Worm (Caenorhabditis elegans): ENCODE results near the gene F25B3.4.

The F25B3.4 gene

DNA sequence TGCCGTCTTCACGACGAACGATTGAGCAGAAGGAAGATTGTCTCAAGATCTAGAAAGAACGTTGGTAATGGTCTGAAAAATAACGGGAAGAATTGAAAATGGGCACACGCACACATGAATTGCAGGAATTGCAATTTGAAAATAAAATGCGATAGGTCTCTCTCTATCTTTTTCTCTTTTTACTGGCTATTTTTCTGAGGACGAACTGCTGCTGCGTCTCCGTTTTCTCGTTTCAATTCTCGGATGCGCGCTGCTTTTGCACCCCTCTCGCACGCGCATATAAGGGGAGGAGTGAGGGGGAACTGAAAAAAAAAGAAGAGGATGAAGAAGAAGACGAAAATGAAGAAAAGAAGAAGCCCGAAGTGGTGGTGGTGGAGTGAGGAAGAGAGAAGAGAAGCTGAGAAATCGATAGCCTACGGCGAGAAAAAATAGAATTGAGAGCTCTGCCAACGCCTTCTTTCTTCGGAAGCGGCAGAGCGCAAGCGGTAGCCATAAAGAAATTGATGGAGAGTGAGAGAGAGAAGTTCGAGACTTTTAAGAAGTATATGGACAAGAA lies 6.9 kb downstream of the F25B3.4 start, which contains the start of gene rgef-1:
Gene rgef-1 (minus strand): TSS at position 51 of the 556 bp plus-strand sequence.
- TF ChIP-seq ceh-36 (tag; optimal IDR thresholded peaks at IDR 0.05): no peak
- TF ChIP-seq ama-1 (optimal IDR thresholded peaks at IDR 0.05): no peak
- TF ChIP-seq tbx-11 (GFP tag; IDR thresholded peaks at IDR 0.05): no peak
- no peak for TF ChIP-seq scrt-1 (GFP tag; IDR thresholded peaks at IDR 0.05)

ce11 chrV:9556668-9557067 lies 11.9 kb downstream of the F25B3.4 start:
- no peak for TF ChIP-seq aly-1 (tag; optimal IDR thresholded peaks at IDR 0.05)
- TF ChIP-seq tra-4 (tag; optimal IDR thresholded peaks at IDR 0.05): no peak
- TF ChIP-seq B0310.2 (tag; optimal IDR thresholded peaks at IDR 0.05): no peak
- TF ChIP-seq hnd-1 (tag; optimal IDR thresholded peaks at IDR 0.05): no peak
- no peak for TF ChIP-seq ceh-13 (GFP tag; optimal IDR thresholded peaks at IDR 0.05)
- no peak for TF ChIP-seq ceh-36 (tag; optimal IDR thresholded peaks at IDR 0.05)
- no peak for TF ChIP-seq ets-7 (tag; optimal IDR thresholded peaks at IDR 0.05)
- no peak for TF ChIP-seq hmbx-1 (tag; optimal IDR thresholded peaks at IDR 0.05)
- TF ChIP-seq tbx-11 (GFP tag; IDR thresholded peaks at IDR 0.05): no peak
- no peak for TF ChIP-seq scrt-1 (GFP tag; IDR thresholded peaks at IDR 0.05)
- no peak for TF ChIP-seq ama-1 (optimal IDR thresholded peaks at IDR 0.05)
- no peak for TF ChIP-seq flt-1 (GFP tag; IDR thresholded peaks at IDR 0.05)
- no peak for TF ChIP-seq pes-1 (GFP tag; IDR thresholded peaks at IDR 0.05)
- TF ChIP-seq tbx-37 (GFP tag; conservative IDR thresholded peaks at IDR 0.05): no peak
- no peak for TF ChIP-seq F13C5.2 (tag; optimal IDR thresholded peaks at IDR 0.05)
- no peak for TF ChIP-seq hmg-4 (GFP tag; optimal IDR thresholded peaks at IDR 0.05)
- no peak for TF ChIP-seq sea-1 (GFP tag; conservative IDR thresholded peaks at IDR 0.05)

DNA sequence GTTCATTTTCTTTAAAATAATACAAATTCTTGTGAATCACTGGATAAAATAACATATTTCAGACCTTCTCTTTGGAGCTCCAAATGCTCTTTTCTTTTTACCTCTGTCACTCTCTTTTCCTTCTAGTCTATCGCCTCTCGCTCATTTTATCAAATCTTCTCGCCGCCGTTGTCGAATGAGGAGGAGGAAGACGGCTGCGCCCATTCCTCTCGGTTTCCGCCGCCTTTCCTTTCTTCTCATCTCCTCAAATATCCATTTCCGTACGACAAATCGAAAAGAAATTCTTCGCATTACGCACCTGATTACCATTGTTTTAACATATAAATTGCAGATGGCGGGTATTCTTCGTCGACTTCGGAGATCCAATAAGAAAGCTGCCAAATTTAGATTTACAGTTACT lies 18.3 kb downstream of the F25B3.4 start, which contains the start of gene ehbp-1:
Gene ehbp-1 (plus strand): TSS at position 332 of the 400 bp plus-strand sequence.
- TF ChIP-seq flt-1 (GFP tag; IDR thresholded peaks at IDR 0.05) (no peak), aly-1 (tag; optimal IDR thresholded peaks at IDR 0.05) (no peak), ceh-36 (tag; optimal IDR thresholded peaks at IDR 0.05) (no peak), hnd-1 (tag; optimal IDR thresholded peaks at IDR 0.05) (no peak), sea-1 (GFP tag; conservative IDR thresholded peaks at IDR 0.05) (no peak), tbx-11 (GFP tag; IDR thresholded peaks at IDR 0.05) (no peak), pes-1 (GFP tag; IDR thresholded peaks at IDR 0.05) (no peak), ceh-13 (GFP tag; optimal IDR thresholded peaks at IDR 0.05) (no peak), ama-1 (optimal IDR thresholded peaks at IDR 0.05) (no peak), ets-7 (tag; optimal IDR thresholded peaks at IDR 0.05) (no peak), tra-4 (tag; optimal IDR thresholded peaks at IDR 0.05) (no peak), B0310.2 (tag; optimal IDR thresholded peaks at IDR 0.05) (no peak), hmbx-1 (tag; optimal IDR thresholded peaks at IDR 0.05) (no peak), hmg-4 (GFP tag; optimal IDR thresholded peaks at IDR 0.05) (no peak), tbx-37 (GFP tag; conservative IDR thresholded peaks at IDR 0.05) (no peak)

DNA sequence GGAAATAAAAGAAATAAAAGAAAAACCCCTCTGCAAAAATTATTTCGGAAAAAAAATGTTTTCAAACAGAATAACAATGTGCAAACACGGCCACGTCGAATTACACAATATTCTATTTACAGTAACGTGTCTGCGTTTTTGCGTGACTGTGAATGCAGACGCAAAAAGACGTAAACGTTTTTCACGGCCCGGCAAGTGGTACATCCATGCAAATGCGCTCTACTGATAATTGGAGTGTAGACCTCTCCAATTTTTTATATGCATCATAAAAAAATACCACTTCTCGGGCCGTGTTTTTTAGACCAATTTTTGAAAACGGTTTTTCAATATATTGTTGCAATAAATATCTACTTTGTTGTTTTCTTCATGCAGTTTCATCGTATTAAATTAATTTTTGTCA lies 19.1 kb downstream of the F25B3.4 start, which contains the start of gene nstp-10:
Gene nstp-10 (minus strand): TSS at position 378 of the 400 bp plus-strand sequence.
- TF ChIP-seq flt-1 (GFP tag; IDR thresholded peaks at IDR 0.05) (no peak), hmg-4 (GFP tag; optimal IDR thresholded peaks at IDR 0.05) (no peak), hmbx-1 (tag; optimal IDR thresholded peaks at IDR 0.05) (no peak), sea-1 (GFP tag; conservative IDR thresholded peaks at IDR 0.05) (no peak), tra-4 (tag; optimal IDR thresholded peaks at IDR 0.05) (no peak), hnd-1 (tag; optimal IDR thresholded peaks at IDR 0.05) (no peak), ceh-13 (GFP tag; optimal IDR thresholded peaks at IDR 0.05) (no peak), aly-1 (tag; optimal IDR thresholded peaks at IDR 0.05) (no peak), tbx-11 (GFP tag; IDR thresholded peaks at IDR 0.05) (no peak), scrt-1 (GFP tag; IDR thresholded peaks at IDR 0.05) (no peak), tbx-37 (GFP tag; conservative IDR thresholded peaks at IDR 0.05) (no peak), ama-1 (optimal IDR thresholded peaks at IDR 0.05) (no peak), pes-1 (GFP tag; IDR thresholded peaks at IDR 0.05) (no peak), ets-7 (tag; optimal IDR thresholded peaks at IDR 0.05) (no peak), ceh-36 (tag; optimal IDR thresholded peaks at IDR 0.05) (no peak), F13C5.2 (tag; optimal IDR thresholded peaks at IDR 0.05) (no peak), B0310.2 (tag; optimal IDR thresholded peaks at IDR 0.05) (no peak)

- TF ChIP-seq pes-1 (GFP tag; IDR thresholded peaks at IDR 0.05): peak; percentile 53; the same call in 1 of the 2 replicates
- no peak for TF ChIP-seq aly-1 (tag; optimal IDR thresholded peaks at IDR 0.05)
- no peak for TF ChIP-seq hnd-1 (tag; optimal IDR thresholded peaks at IDR 0.05)
- no peak for TF ChIP-seq ceh-13 (GFP tag; optimal IDR thresholded peaks at IDR 0.05)
- TF ChIP-seq tra-4 (tag; optimal IDR thresholded peaks at IDR 0.05): peak; percentile 41
- TF ChIP-seq scrt-1 (GFP tag; IDR thresholded peaks at IDR 0.05): no peak
- TF ChIP-seq ceh-36 (tag; optimal IDR thresholded peaks at IDR 0.05): no peak
- no peak for TF ChIP-seq sea-1 (GFP tag; conservative IDR thresholded peaks at IDR 0.05)
- no peak for TF ChIP-seq tbx-11 (GFP tag; IDR thresholded peaks at IDR 0.05)
- peak; percentile 16 for TF ChIP-seq hmbx-1 (tag; optimal IDR thresholded peaks at IDR 0.05)
- peak; percentile 61 for TF ChIP-seq flt-1 (GFP tag; IDR thresholded peaks at IDR 0.05)
- TF ChIP-seq B0310.2 (tag; optimal IDR thresholded peaks at IDR 0.05): no peak
- TF ChIP-seq tbx-37 (GFP tag; conservative IDR thresholded peaks at IDR 0.05): 0 out of 2 replicates have a peak, but pooled peaks have one; percentile 34
- TF ChIP-seq ama-1 (optimal IDR thresholded peaks at IDR 0.05): no peak
- peak; percentile 64 for TF ChIP-seq hmg-4 (GFP tag; optimal IDR thresholded peaks at IDR 0.05)
- TF ChIP-seq ets-7 (tag; optimal IDR thresholded peaks at IDR 0.05): no peak
- TF ChIP-seq F13C5.2 (tag; optimal IDR thresholded peaks at IDR 0.05): peak; percentile 41
These were observed 21.7 kb downstream of the F25B3.4 start, which contains the start of gene his-37 for ce11 chrV:9546860-9547269. TSS of gene his-37 (plus strand) at chrV:9547105.

- TF ChIP-seq B0310.2 (tag; optimal IDR thresholded peaks at IDR 0.05) (no peak), pes-1 (GFP tag; IDR thresholded peaks at IDR 0.05) (peak; percentile 58)
These were observed 22.5 kb downstream of the F25B3.4 start, which contains the start of gene C50F4.6 for ce11 chrV:9546042-9546581. TSS of gene C50F4.6 (plus strand) at chrV:9546092.

- TF ChIP-seq tbx-37 (GFP tag; conservative IDR thresholded peaks at IDR 0.05): no peak
- no peak for TF ChIP-seq ceh-36 (tag; optimal IDR thresholded peaks at IDR 0.05)
- no peak for TF ChIP-seq tra-4 (tag; optimal IDR thresholded peaks at IDR 0.05)
- TF ChIP-seq B0310.2 (tag; optimal IDR thresholded peaks at IDR 0.05): no peak
- no peak for TF ChIP-seq hmbx-1 (tag; optimal IDR thresholded peaks at IDR 0.05)
- TF ChIP-seq pes-1 (GFP tag; IDR thresholded peaks at IDR 0.05): no peak
- no peak for TF ChIP-seq ceh-13 (GFP tag; optimal IDR thresholded peaks at IDR 0.05)
- TF ChIP-seq flt-1 (GFP tag; IDR thresholded peaks at IDR 0.05): no peak
- TF ChIP-seq ets-7 (tag; optimal IDR thresholded peaks at IDR 0.05): no peak
- TF ChIP-seq hmg-4 (GFP tag; optimal IDR thresholded peaks at IDR 0.05): no peak
- no peak for TF ChIP-seq ama-1 (optimal IDR thresholded peaks at IDR 0.05)
- no peak for TF ChIP-seq scrt-1 (GFP tag; IDR thresholded peaks at IDR 0.05)
- no peak for TF ChIP-seq F13C5.2 (tag; optimal IDR thresholded peaks at IDR 0.05)
- no peak for TF ChIP-seq aly-1 (tag; optimal IDR thresholded peaks at IDR 0.05)
- no peak for TF ChIP-seq sea-1 (GFP tag; conservative IDR thresholded peaks at IDR 0.05)
- TF ChIP-seq hnd-1 (tag; optimal IDR thresholded peaks at IDR 0.05): no peak
These were observed 23.3 kb downstream of the F25B3.4 start, which contains the start of the genes his-35 and his-41 for ce11 chrV:9545238-9545709. TSS of gene his-35 (minus strand) at chrV:9545288. TSS of gene his-41 (plus strand) at chrV:9545536.

All from whole organism, early embryonic.